Fruit fly (Drosophila melanogaster): ENCODE data around the gene pes.

Gene pes

dm6 chr2L:7945037-7945436, 48.9 kb downstream of the pes start:
- TF ChIP-seq EcR (GFP tag; optimal IDR thresholded peaks at IDR 0.05) (no peak), Dll (optimal IDR thresholded peaks at IDR 0.05) (no peak), usp (GFP tag; optimal IDR thresholded peaks at IDR 0.05) (no peak), CG8478 (optimal IDR thresholded peaks at IDR 0.05) (no peak), psq (optimal IDR thresholded peaks at IDR 0.05) (no peak), pan (optimal IDR thresholded peaks at IDR 0.05) (no peak)

DNA sequence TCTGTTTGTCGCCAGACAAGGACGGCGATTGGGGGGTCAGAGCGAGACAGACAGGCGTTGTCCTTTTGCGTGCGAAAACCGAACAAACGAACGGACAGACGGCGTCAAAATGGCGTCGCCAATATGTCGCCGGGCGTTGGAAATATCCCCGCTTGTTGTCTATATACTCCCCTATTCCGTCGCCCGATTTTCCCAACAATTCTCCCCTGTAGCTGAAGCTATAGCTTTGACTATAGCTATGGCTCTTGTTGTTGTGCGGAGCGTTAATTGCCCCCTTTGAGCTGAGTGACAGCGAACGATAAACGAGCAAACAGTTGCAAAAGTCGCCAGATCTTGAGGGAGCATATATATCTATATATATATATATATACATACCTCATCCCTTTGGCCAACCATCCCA, 49.8 kb downstream of the pes start:
- TF ChIP-seq usp (GFP tag; optimal IDR thresholded peaks at IDR 0.05) (no peak), EcR (GFP tag; optimal IDR thresholded peaks at IDR 0.05) (no peak), Dll (optimal IDR thresholded peaks at IDR 0.05) (no peak), pan (optimal IDR thresholded peaks at IDR 0.05) (no peak), psq (optimal IDR thresholded peaks at IDR 0.05) (no peak), CG8478 (optimal IDR thresholded peaks at IDR 0.05) (no peak)

DNA sequence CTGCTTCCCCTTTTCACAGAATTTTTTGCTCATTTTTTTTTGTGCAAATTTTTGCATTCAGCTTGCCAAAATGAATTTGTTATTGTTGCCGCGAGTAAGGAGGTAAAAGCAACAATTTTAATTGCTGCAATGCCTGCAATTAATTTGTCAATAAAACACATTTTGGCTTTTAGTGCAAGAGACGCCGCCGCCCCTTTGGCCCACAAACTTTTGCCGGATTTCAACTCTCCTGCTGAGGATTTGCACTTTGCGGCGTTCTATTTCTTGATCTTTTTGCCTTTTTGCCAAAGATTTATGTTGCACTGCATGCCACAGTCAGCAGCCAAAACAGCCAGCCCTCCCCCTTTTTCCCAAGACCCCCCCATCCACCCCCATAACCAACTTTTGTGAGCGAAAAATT, 51.1 kb downstream of the pes start:
- TF ChIP-seq EcR (GFP tag; optimal IDR thresholded peaks at IDR 0.05) (no peak), usp (GFP tag; optimal IDR thresholded peaks at IDR 0.05) (no peak), psq (optimal IDR thresholded peaks at IDR 0.05) (no peak), Dll (optimal IDR thresholded peaks at IDR 0.05) (no peak), CG8478 (optimal IDR thresholded peaks at IDR 0.05) (no peak), pan (optimal IDR thresholded peaks at IDR 0.05) (no peak)

DNA sequence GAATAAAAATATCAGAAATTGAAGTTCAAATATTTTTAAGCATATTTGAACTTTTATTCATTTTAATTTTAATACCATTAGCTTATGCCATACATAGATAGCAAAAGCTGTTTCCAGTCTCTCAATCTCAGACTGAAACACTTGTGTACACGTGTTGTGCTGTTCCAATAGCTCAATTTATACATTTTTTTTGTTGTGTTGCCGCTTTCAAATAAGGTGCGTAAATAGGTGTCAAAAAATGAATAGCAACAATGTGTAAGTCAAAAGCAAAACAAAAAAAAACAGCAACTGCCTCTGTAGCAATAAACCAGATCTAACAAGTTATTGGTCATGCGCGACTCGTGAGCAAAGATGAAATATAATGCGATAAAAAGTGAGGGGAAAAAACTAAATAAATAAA, 52.0 kb downstream of the pes start:
- TF ChIP-seq pan (optimal IDR thresholded peaks at IDR 0.05): no peak
- no peak for TF ChIP-seq psq (optimal IDR thresholded peaks at IDR 0.05)
- TF ChIP-seq CG8478 (optimal IDR thresholded peaks at IDR 0.05): no peak
- no peak for TF ChIP-seq Dll (optimal IDR thresholded peaks at IDR 0.05)
- no peak for TF ChIP-seq usp (GFP tag; optimal IDR thresholded peaks at IDR 0.05)
- no peak for TF ChIP-seq EcR (GFP tag; optimal IDR thresholded peaks at IDR 0.05)

dm6 chr2L:7940459-7941343, 53.3 kb downstream of the pes start:
- TF ChIP-seq CG8478 (optimal IDR thresholded peaks at IDR 0.05) (no peak), Dll (optimal IDR thresholded peaks at IDR 0.05) (no peak), psq (optimal IDR thresholded peaks at IDR 0.05) (no peak), usp (GFP tag; optimal IDR thresholded peaks at IDR 0.05) (no peak), pan (optimal IDR thresholded peaks at IDR 0.05) (no peak), EcR (GFP tag; optimal IDR thresholded peaks at IDR 0.05) (no peak)

dm6 chr2L:7938488-7938887, 55.5 kb downstream of the pes start:
- no peak for TF ChIP-seq Dll (optimal IDR thresholded peaks at IDR 0.05)
- TF ChIP-seq CG8478 (optimal IDR thresholded peaks at IDR 0.05): no peak
- no peak for TF ChIP-seq usp (GFP tag; optimal IDR thresholded peaks at IDR 0.05)
